Fruit fly (Drosophila melanogaster) whole organism, pupa: ENCODE data around the gene Osi1.
A peak's percentile ranks its signal among the peaks of the same experiment; 100 is the strongest.

Source experiments
- CG10348 ChIP-seq: fragments of 200-800 bp; sonication (Bioruptor generic); IDR thresholded peaks from 2 replicates; pipeline ENCODE4 v1.3.6; 2022; ENCODE audit warnings: missing biosample characterization, missing genetic modification characterization
- CG12605 ChIP-seq: fragments of 200-800 bp; sonication (Bioruptor generic); IDR thresholded peaks from 2 replicates; pipeline ENCODE4 v1.3.6; 2022; ENCODE audit warnings: missing biosample characterization, missing genetic modification characterization
- CG13204 ChIP-seq: fragments of 200-800 bp; sonication (Bioruptor generic); optimal IDR thresholded peaks from 2 replicates; lab custom pipeline; 2018; ENCODE audit warnings: missing biosample characterization, mild to moderate bottlenecking, missing genetic modification characterization, moderate library complexity
- CG17806 ChIP-seq: fragments of 200-800 bp; sonication (Bioruptor generic); optimal IDR thresholded peaks from 2 replicates; lab custom pipeline; 2018; ENCODE audit warnings: missing biosample characterization, mild to moderate bottlenecking, missing genetic modification characterization, moderate library complexity
- CG4496 ChIP-seq: fragments of 200-800 bp; sonication (Bioruptor generic); IDR thresholded peaks from 3 replicates; pipeline ENCODE4 v1.3.6; 2022; ENCODE audit warnings: missing biosample characterization, missing genetic modification characterization
- CG8301 ChIP-seq: fragments of 200-800 bp; sonication (Bioruptor generic); optimal IDR thresholded peaks from 2 replicates; lab custom pipeline; 2018; ENCODE audit warnings: missing biosample characterization, mild to moderate bottlenecking, missing genetic modification characterization
- CG9948 ChIP-seq: fragments of 200-800 bp; sonication (Bioruptor generic); optimal IDR thresholded peaks from 2 replicates; lab custom pipeline; 2018; ENCODE audit warnings: missing biosample characterization, mild to moderate bottlenecking, missing genetic modification characterization, moderate library complexity
- EcR ChIP-seq: fragments of 200-800 bp; sonication (Bioruptor generic); optimal IDR thresholded peaks from 3 replicates; lab custom pipeline; 2019; ENCODE audit warnings: missing biosample characterization, missing genetic modification characterization, mild to moderate bottlenecking, moderate library complexity, missing genetic modification reagents
- Ets98B ChIP-seq: fragments of 200-800 bp; sonication (Bioruptor generic); IDR thresholded peaks from 2 replicates; pipeline ENCODE4 v1.3.6; 2022; ENCODE audit warnings: missing biosample characterization, missing genetic modification characterization
- Pif1A ChIP-seq: fragments of 200-800 bp; sonication (Bioruptor generic); optimal IDR thresholded peaks from 3 replicates; lab custom pipeline; 2016; ENCODE audit warnings: missing biosample characterization, missing genetic modification characterization
- fd96Ca ChIP-seq: fragments of 200-800 bp; sonication (Bioruptor generic); IDR thresholded peaks from 3 replicates; pipeline ENCODE4 v1.3.6; 2022; ENCODE audit warnings: missing biosample characterization, missing genetic modification characterization
- rn ChIP-seq: fragments of 200-800 bp; sonication (Bioruptor generic); IDR thresholded peaks from 2 replicates; pipeline ENCODE4 v1.3.6; 2022; ENCODE audit warnings: missing biosample characterization, missing genetic modification characterization

dm6 chr3R:6149130-6149529 lies 24.2 kb upstream of the Osi1 start:
- no peak for TF ChIP-seq Ets98B (GFP tag; lab: Robert Waterston, UW)
- no peak for TF ChIP-seq EcR
- no peak for TF ChIP-seq fd96Ca (GFP tag; lab: Robert Waterston, UW)
- TF ChIP-seq CG4496 (GFP tag; lab: Robert Waterston, UW): no peak
- TF ChIP-seq CG10348 (GFP tag; lab: Robert Waterston, UW): no peak
- TF ChIP-seq CG9948 (tag; lab: Kevin White, UChicago): peak; percentile 9
- no peak for TF ChIP-seq CG12605 (GFP tag; lab: Robert Waterston, UW)
- TF ChIP-seq CG17806 (tag; lab: Kevin White, UChicago): no peak
- no peak for TF ChIP-seq Pif1A (GFP tag; lab: Kevin White, UChicago)
- TF ChIP-seq CG8301 (tag; lab: Kevin White, UChicago): peak; percentile 12
- TF ChIP-seq rn (GFP tag; lab: Robert Waterston, UW): no peak
- no peak for TF ChIP-seq CG13204 (GFP tag; lab: Kevin White, UChicago)
